Fruit fly (Drosophila melanogaster) whole organism, wandering third instar larva: ENCODE measurements around the gene Rab10.

Source experiments
- Abd-B ChIP-seq: fragments of >200 bp; optimal IDR thresholded peaks from 2 replicates; lab custom pipeline; 2017; ENCODE audit warnings: missing biosample characterization, missing genetic modification characterization
- CrebA ChIP-seq: fragments of 200-800 bp; sonication (Bioruptor generic); optimal IDR thresholded peaks from 2 replicates; lab custom pipeline; 2016; ENCODE audit warnings: missing biosample characterization, mild to moderate bottlenecking, missing genetic modification characterization, borderline replicate concordance
- Dfd ChIP-seq: fragments of >200 bp; optimal IDR thresholded peaks from 2 replicates; lab custom pipeline; 2017; ENCODE audit warnings: missing biosample characterization, missing genetic modification characterization
- Hr83 ChIP-seq: fragments of 200-300 bp; sonication (Bioruptor generic); optimal IDR thresholded peaks from 2 replicates; lab custom pipeline; 2016; ENCODE audit warnings: missing biosample characterization, mild to moderate bottlenecking, missing genetic modification characterization, moderate library complexity; ENCODE audit not compliant: poor library complexity, severe bottlenecking
- Jra ChIP-seq: sonication (Bioruptor generic); optimal IDR thresholded peaks from 2 replicates; lab custom pipeline; 2016; ENCODE audit warnings: missing biosample characterization, missing genetic modification characterization
- Myc ChIP-seq: fragments of >200 bp; optimal IDR thresholded peaks from 2 replicates; lab custom pipeline; 2017
- dmrt93B ChIP-seq: fragments of 200-800 bp; sonication (Bioruptor generic); optimal IDR thresholded peaks from 2 replicates; lab custom pipeline; 2018; ENCODE audit warnings: missing biosample characterization, mild to moderate bottlenecking, missing genetic modification characterization
- foxo ChIP-seq, 2 experiments: fragments of 200-800 bp; sonication (Bioruptor generic); optimal IDR thresholded peaks; 2 replicates in 1 of 2; 3 replicates in 1 of 2; lab custom pipeline; 2016 to 2017; ENCODE audit warnings: missing biosample characterization in 2 of 2, missing genetic modification characterization in 2 of 2
- h ChIP-seq: fragments of 200-800 bp; sonication (Bioruptor generic); optimal IDR thresholded peaks from 3 replicates; lab custom pipeline; 2016; ENCODE audit warnings: missing biosample characterization, mild to moderate bottlenecking, missing genetic modification characterization
- pan ChIP-seq: fragments of >200 bp; optimal IDR thresholded peaks from 2 replicates; lab custom pipeline; 2017
- psq ChIP-seq: fragments of 200-800 bp; sonication (Bioruptor generic); optimal IDR thresholded peaks from 3 replicates; lab custom pipeline; 2017; ENCODE audit warnings: missing biosample characterization, mild to moderate bottlenecking, missing genetic modification characterization, moderate library complexity
- sv ChIP-seq: fragments of 200-800 bp; sonication (Bioruptor generic); optimal IDR thresholded peaks from 3 replicates; lab custom pipeline; 2016; ENCODE audit warnings: missing biosample characterization, missing genetic modification characterization
- tai ChIP-seq: sonication (Bioruptor generic); optimal IDR thresholded peaks from 2 replicates; lab custom pipeline; 2016; ENCODE audit warnings: missing biosample characterization, missing genetic modification characterization
- usp ChIP-seq: fragments of >200 bp; optimal IDR thresholded peaks from 2 replicates; lab custom pipeline; 2017; ENCODE audit warnings: missing biosample characterization, missing genetic modification characterization

DNA sequence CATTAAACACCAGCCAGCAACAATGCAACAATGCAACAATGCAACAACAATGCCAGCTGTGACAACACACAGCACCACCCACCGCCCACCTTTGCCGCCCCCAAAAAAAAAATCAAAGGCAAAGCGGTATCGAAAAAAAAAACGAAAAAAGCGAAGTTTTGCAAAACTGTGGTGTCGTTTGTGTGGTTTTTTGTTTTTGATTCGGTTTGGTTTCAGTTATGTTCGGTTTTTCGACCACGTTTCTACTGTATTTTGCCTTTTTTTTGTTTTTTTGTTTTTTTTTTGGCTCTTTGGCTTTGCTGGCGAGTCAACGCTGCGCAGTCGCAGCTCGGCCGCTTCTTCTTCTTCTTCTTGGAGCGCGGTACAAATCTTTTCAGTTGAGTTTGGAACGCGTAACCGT lies 6.9 kb upstream of the Rab10 start, which contains the start of gene Peritrophin-A:
- TF ChIP-seq Abd-B (GFP tag; lab: Kevin White, UChicago) (no peak), Myc (no peak), dmrt93B (GFP tag; lab: Kevin White, UChicago) (no peak), pan (no peak), usp (GFP tag; lab: Kevin White, UChicago) (no peak), Jra (GFP tag; lab: Kevin White, UChicago) (no peak), Hr83 (GFP tag; lab: Kevin White, UChicago) (no peak), psq (no peak), sv (GFP tag; lab: Kevin White, UChicago) (no peak), Dfd (GFP tag; lab: Kevin White, UChicago) (no peak), tai (no peak), CrebA (no peak), h (GFP tag; lab: Kevin White, UChicago) (no peak), foxo (GFP tag; optimal IDR thresholded peaks at IDR 0.05; lab: Kevin White, UChicago) (no peak)
